Worm (Caenorhabditis elegans) whole organism, L2 larva: Measurements from ENCODE around the gene unc-132.

Experiments used
- F13H6.1 ChIP-seq: sonication (generic microtip); optimal IDR thresholded peaks from 2 replicates; lab custom pipeline; 2016; ENCODE audit warnings: missing genetic modification characterization, missing compliant biosample characterization
- R02D3.7 ChIP-seq: fragments of 150-350 bp; optimal IDR thresholded peaks from 2 replicates; lab custom pipeline; 2014; ENCODE audit warnings: missing biosample characterization, missing genetic modification characterization
- Y55F3AM.14 ChIP-seq: fragments of 200-800 bp; sonication (Bioruptor generic); optimal IDR thresholded peaks from 2 replicates; lab custom pipeline; 2018; ENCODE audit warnings: mild to moderate bottlenecking, missing genetic modification characterization, missing compliant biosample characterization
- ZK546.5 ChIP-seq: sonication (generic microtip); optimal IDR thresholded peaks from 2 replicates; lab custom pipeline; 2017; ENCODE audit warnings: missing biosample characterization, missing genetic modification characterization
- aly-2 ChIP-seq: fragments of 150-350 bp; optimal IDR thresholded peaks from 2 replicates; lab custom pipeline; 2014; ENCODE audit warnings: missing biosample characterization, missing genetic modification characterization
- ama-1 ChIP-seq: fragments of 150-350 bp; optimal IDR thresholded peaks from 2 replicates; lab custom pipeline; 2018; ENCODE audit warnings: inconsistent platforms
- ceh-16 ChIP-seq: fragments of 150-350 bp; optimal IDR thresholded peaks from 2 replicates; lab custom pipeline; 2014; ENCODE audit warnings: missing biosample characterization, missing genetic modification characterization
- ceh-82 ChIP-seq: fragments of 150-350 bp; optimal IDR thresholded peaks from 2 replicates; lab custom pipeline; 2014; ENCODE audit warnings: missing biosample characterization, missing genetic modification characterization
- crh-2 ChIP-seq: sonication (generic microtip); optimal IDR thresholded peaks from 2 replicates; lab custom pipeline; 2017; ENCODE audit warnings: missing biosample characterization, missing genetic modification characterization
- dmd-4 ChIP-seq: sonication (generic microtip); optimal IDR thresholded peaks from 2 replicates; lab custom pipeline; 2017; ENCODE audit warnings: missing biosample characterization, missing genetic modification characterization
- elt-1 ChIP-seq: fragments of 150-350 bp; optimal IDR thresholded peaks from 2 replicates; lab custom pipeline; 2014; ENCODE audit warnings: missing biosample characterization, missing genetic modification characterization
- fos-1 ChIP-seq: fragments of 150-350 bp; optimal IDR thresholded peaks from 2 replicates; lab custom pipeline; 2014; ENCODE audit warnings: missing biosample characterization, missing genetic modification characterization
- gmeb-1 ChIP-seq: fragments of 150-350 bp; optimal IDR thresholded peaks from 2 replicates; lab custom pipeline; 2014; ENCODE audit warnings: missing biosample characterization, missing genetic modification characterization
- lin-11 ChIP-seq: fragments of 150-350 bp; sonication (generic microtip); optimal IDR thresholded peaks from 2 replicates; lab custom pipeline; 2014; ENCODE audit warnings: missing biosample characterization, missing genetic modification characterization, inconsistent platforms, mixed read lengths
- lin-13 ChIP-seq: fragments of 150-350 bp; optimal IDR thresholded peaks from 2 replicates; lab custom pipeline; 2014; ENCODE audit warnings: missing biosample characterization, missing genetic modification reagents, missing genetic modification characterization
- lin-39 ChIP-seq: fragments of 150-350 bp; optimal IDR thresholded peaks from 2 replicates; lab custom pipeline; 2014; ENCODE audit warnings: missing biosample characterization, missing genetic modification reagents, missing genetic modification characterization
- lsy-2 ChIP-seq, 2 experiments: fragments of 150-350 bp in 1 of 2; sonication (generic microtip) in 1 of 2; optimal IDR thresholded peaks; 2 replicates each; lab custom pipeline; 2014 to 2017; ENCODE audit warnings: missing biosample characterization in 2 of 2, missing genetic modification characterization in 2 of 2
- mab-5 ChIP-seq: fragments of 150-350 bp; optimal IDR thresholded peaks from 2 replicates; lab custom pipeline; 2014; ENCODE audit warnings: missing biosample characterization, missing genetic modification characterization
- mbf-1 ChIP-seq: sonication (generic microtip); optimal IDR thresholded peaks from 2 replicates; lab custom pipeline; 2017; ENCODE audit warnings: missing biosample characterization, missing genetic modification characterization
- mdl-1 ChIP-seq, 2 experiments: fragments of 150-350 bp in 1 of 2; sonication (generic microtip) in 1 of 2; optimal IDR thresholded peaks; 2 replicates each; lab custom pipeline; 2017; ENCODE audit warnings: missing biosample characterization in 2 of 2, missing genetic modification characterization in 2 of 2
- nhr-10 ChIP-seq: sonication (generic microtip); optimal IDR thresholded peaks from 2 replicates; lab custom pipeline; 2017; ENCODE audit warnings: missing biosample characterization, missing genetic modification characterization
- nhr-11 ChIP-seq: fragments of 150-350 bp; optimal IDR thresholded peaks from 2 replicates; lab custom pipeline; 2014; ENCODE audit warnings: missing biosample characterization, missing genetic modification characterization
- nhr-12 ChIP-seq: fragments of 150-350 bp; optimal IDR thresholded peaks from 2 replicates; lab custom pipeline; 2014; ENCODE audit warnings: missing biosample characterization, missing genetic modification characterization
- nhr-129 ChIP-seq: fragments of 150-350 bp; optimal IDR thresholded peaks from 2 replicates; lab custom pipeline; 2014; ENCODE audit warnings: missing biosample characterization, missing genetic modification characterization
- nhr-25 ChIP-seq: fragments of 150-350 bp; sonication (generic microtip); optimal IDR thresholded peaks from 3 replicates; lab custom pipeline; 2014; ENCODE audit warnings: missing biosample characterization, missing genetic modification characterization
- nhr-77 ChIP-seq: fragments of 150-350 bp; optimal IDR thresholded peaks from 2 replicates; lab custom pipeline; 2014; ENCODE audit warnings: missing biosample characterization, missing genetic modification characterization
- skn-1 ChIP-seq: sonication (generic microtip); optimal IDR thresholded peaks from 2 replicates; lab custom pipeline; 2017; ENCODE audit warnings: missing biosample characterization, missing genetic modification characterization
- sma-3 ChIP-seq: sonication (generic microtip); optimal IDR thresholded peaks from 2 replicates; lab custom pipeline; 2016; ENCODE audit warnings: missing genetic modification reagents, missing genetic modification characterization, missing compliant biosample characterization
- sma-9 ChIP-seq, 2 experiments: fragments of 150-350 bp in 1 of 2; sonication (generic microtip) in 1 of 2; optimal IDR thresholded peaks; 2 replicates each; lab custom pipeline; 2014 to 2016; ENCODE audit warnings: missing genetic modification characterization in 2 of 2, mild to moderate bottlenecking in 1 of 2, missing biosample characterization in 1 of 2, missing compliant biosample characterization in 1 of 2, missing genetic modification reagents in 1 of 2, moderate library complexity in 1 of 2
- snpc-4 ChIP-seq: fragments of 150-350 bp; optimal IDR thresholded peaks from 2 replicates; lab custom pipeline; 2014; ENCODE audit warnings: missing biosample characterization, missing genetic modification characterization
- unc-55 ChIP-seq: fragments of 150-350 bp; sonication (generic microtip); optimal IDR thresholded peaks from 3 replicates; lab custom pipeline; 2014; ENCODE audit warnings: missing biosample characterization, missing genetic modification reagents, missing genetic modification characterization
- unc-62 ChIP-seq: fragments of 150-350 bp; optimal IDR thresholded peaks from 2 replicates; lab custom pipeline; 2014; ENCODE audit warnings: missing biosample characterization, missing genetic modification reagents, missing genetic modification characterization
- ztf-1 ChIP-seq: fragments of 200-800 bp; sonication (Bioruptor generic); conservative IDR thresholded peaks from 2 replicates; pipeline ENCODE4 v1.3.6; 2022; ENCODE audit warnings: missing genetic modification characterization, missing compliant biosample characterization
- ztf-4 ChIP-seq: fragments of 150-350 bp; optimal IDR thresholded peaks from 2 replicates; lab custom pipeline; 2014; ENCODE audit warnings: missing biosample characterization, missing genetic modification characterization

Gene unc-132

DNA sequence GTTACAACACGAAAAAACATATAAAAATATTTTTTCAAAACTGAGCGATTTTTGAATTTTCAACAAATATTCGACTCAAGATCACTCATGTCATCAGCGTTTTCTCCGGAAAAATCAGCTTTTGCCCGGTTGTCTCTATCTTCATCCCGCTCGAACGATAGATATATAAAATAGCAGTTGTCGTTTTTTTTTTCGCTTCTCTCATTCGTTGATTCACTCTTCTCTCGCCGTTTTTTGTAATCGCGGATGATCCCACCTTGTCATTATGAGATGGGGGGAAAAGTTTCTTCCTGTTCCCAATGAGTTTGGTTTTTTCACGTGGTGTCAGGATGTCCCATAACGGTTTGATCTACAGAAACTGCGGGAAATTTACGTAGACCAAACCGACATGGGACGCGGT is 8.3 kb downstream of the unc-132 start:
- TF ChIP-seq lsy-2 (tag; optimal IDR thresholded peaks at IDR 0.05; lab: Kevin White, UChicago) (peak in 1 of 2 experiments; percentile 26), lin-39 (no peak), dmd-4 (tag; lab: Kevin White, UChicago) (no peak), sma-9 (GFP tag; optimal IDR thresholded peaks at IDR 0.05; lab: Kevin White, UChicago) (peak; percentile 1), sma-9 (tag; optimal IDR thresholded peaks at IDR 0.05; lab: Kevin White, UChicago) (no peak), aly-2 (no peak), R02D3.7 (tag; lab: Kevin White, UChicago) (no peak), nhr-129 (tag; lab: Kevin White, UChicago) (no peak), nhr-77 (tag; lab: Kevin White, UChicago) (no peak), ceh-16 (tag; lab: Kevin White, UChicago) (no peak), gmeb-1 (tag; lab: Kevin White, UChicago) (no peak), mbf-1 (tag; lab: Kevin White, UChicago) (no peak), ZK546.5 (tag; lab: Kevin White, UChicago) (no peak), F13H6.1 (tag; lab: Kevin White, UChicago) (peak; percentile 1)

DNA sequence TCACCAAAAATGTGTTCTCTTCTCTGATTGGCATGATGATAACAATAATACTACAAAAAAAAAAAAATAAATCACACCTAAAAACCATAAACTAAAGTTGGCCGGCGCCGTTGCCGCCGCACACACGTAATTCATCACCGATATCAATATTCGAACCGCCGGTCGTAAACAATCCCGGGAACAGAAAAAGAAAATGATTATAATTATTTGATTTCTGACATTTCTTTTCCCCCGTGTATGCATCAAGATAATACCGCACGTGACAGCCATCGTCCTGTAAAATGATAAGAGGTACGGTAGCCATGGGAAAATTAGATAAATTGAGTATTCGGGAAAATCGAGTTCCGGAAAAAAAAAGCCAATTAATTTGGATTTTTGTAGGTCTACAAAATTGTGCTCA is 10.2 kb downstream of the unc-132 start:
- TF ChIP-seq unc-62 (GFP tag; lab: Kevin White, UChicago) (no peak), lsy-2 (tag; optimal IDR thresholded peaks at IDR 0.05; lab: Kevin White, UChicago) (peak in 1 of 2 experiments; percentile 45), F13H6.1 (tag; lab: Kevin White, UChicago) (peak; percentile 50), sma-3 (GFP tag; lab: Kevin White, UChicago) (peak; percentile 26), ztf-4 (tag; lab: Kevin White, UChicago) (no peak), mbf-1 (tag; lab: Kevin White, UChicago) (no peak), nhr-12 (tag; lab: Kevin White, UChicago) (no peak), sma-9 (GFP tag; optimal IDR thresholded peaks at IDR 0.05; lab: Kevin White, UChicago) (peak; percentile 72), sma-9 (tag; optimal IDR thresholded peaks at IDR 0.05; lab: Kevin White, UChicago) (no peak), dmd-4 (tag; lab: Kevin White, UChicago) (no peak), ama-1 (lab: Kevin White, UChicago) (no peak), nhr-11 (tag; lab: Kevin White, UChicago) (no peak), gmeb-1 (tag; lab: Kevin White, UChicago) (peak; percentile 39), aly-2 (no peak), lin-11 (no peak), skn-1 (tag; lab: Kevin White, UChicago) (no peak), crh-2 (peak; percentile 59), fos-1 (tag; lab: Kevin White, UChicago) (peak; percentile 60), mab-5 (tag; lab: Kevin White, UChicago) (no peak)

DNA sequence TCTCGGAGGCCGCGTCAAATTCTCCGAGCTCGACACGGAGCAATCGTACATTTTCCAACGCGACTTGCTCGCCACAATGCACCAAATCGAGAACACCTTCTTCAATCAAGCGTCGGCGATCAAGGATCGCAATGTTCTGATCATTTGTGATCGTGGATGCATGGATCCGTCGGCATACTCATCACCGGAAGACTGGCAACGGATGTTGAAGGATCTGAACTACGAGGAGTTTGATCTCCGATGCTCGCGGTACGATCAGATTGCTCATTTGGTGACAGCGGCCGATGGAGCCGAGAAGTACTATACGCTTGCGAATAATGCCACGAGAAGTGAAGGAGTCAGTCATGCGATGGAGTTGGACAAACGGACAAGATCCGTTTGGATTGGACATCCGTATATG is 11.6 kb downstream of the unc-132 start:
- no peak for TF ChIP-seq mdl-1 (tag; optimal IDR thresholded peaks at IDR 0.05; lab: Kevin White, UChicago)
- TF ChIP-seq gmeb-1 (tag; lab: Kevin White, UChicago) = no peak
- TF ChIP-seq nhr-10 (tag; lab: Kevin White, UChicago) = no peak
- TF ChIP-seq unc-62 (GFP tag; lab: Kevin White, UChicago) = no peak
- TF ChIP-seq ztf-1 (GFP tag; lab: Robert Waterston, UW) = no peak
- TF ChIP-seq sma-9 (GFP tag; optimal IDR thresholded peaks at IDR 0.05; lab: Kevin White, UChicago) = no peak
- no peak for TF ChIP-seq sma-9 (tag; optimal IDR thresholded peaks at IDR 0.05; lab: Kevin White, UChicago)
- TF ChIP-seq elt-1 (tag; lab: Kevin White, UChicago) = no peak
- TF ChIP-seq F13H6.1 (tag; lab: Kevin White, UChicago) = no peak
- no peak for TF ChIP-seq crh-2
- TF ChIP-seq Y55F3AM.14 (GFP tag; lab: Kevin White, UChicago) = no peak
- TF ChIP-seq unc-55 (GFP tag; lab: Kevin White, UChicago) = no peak
- no peak for TF ChIP-seq ceh-82
- no peak for TF ChIP-seq nhr-77 (tag; lab: Kevin White, UChicago)
- TF ChIP-seq fos-1 (tag; lab: Kevin White, UChicago) = no peak
- no peak for TF ChIP-seq mab-5 (tag; lab: Kevin White, UChicago)
- no peak for TF ChIP-seq lin-13 (GFP tag; lab: Kevin White, UChicago)
- no peak for TF ChIP-seq sma-3 (GFP tag; lab: Kevin White, UChicago)
- no peak for TF ChIP-seq snpc-4 (tag; lab: Kevin White, UChicago)
- TF ChIP-seq, all 48 proteins: peak for 0

DNA sequence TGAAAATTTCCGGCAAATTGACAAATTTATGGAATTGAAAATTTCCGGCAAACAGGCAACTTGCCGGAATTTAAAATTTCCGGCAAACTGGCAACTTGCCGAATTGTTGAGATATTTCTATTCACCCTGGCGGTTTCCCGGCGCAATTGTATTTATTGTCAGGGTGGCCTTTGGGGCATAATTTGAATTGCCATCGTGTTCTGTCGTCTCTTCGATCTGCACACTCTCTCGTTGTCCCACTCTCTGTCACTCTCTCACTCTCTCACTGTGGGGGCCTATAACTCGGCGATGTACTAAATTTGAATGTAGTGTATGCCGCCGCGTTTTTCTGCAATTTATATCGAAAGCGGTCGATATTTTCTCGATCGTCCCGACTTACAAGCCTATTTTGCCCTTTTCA is 16.1 kb downstream of the unc-132 start:
- TF ChIP-seq sma-9 (GFP tag; optimal IDR thresholded peaks at IDR 0.05; lab: Kevin White, UChicago) = peak; percentile 21
- no peak for TF ChIP-seq sma-9 (tag; optimal IDR thresholded peaks at IDR 0.05; lab: Kevin White, UChicago)
- no peak for TF ChIP-seq nhr-25 (tag; lab: Kevin White, UChicago)
- TF ChIP-seq, all 48 proteins: peak for 1
